Worm (Caenorhabditis elegans) whole organism, mixed stage, embryonic: ENCODE results near the gene srh-109.
A peak's percentile ranks its signal among the peaks of the same experiment; 100 is the strongest.
"Not testable (repeated sequence)": the region's sequence is repeated elsewhere in the genome, so short reads cannot be mapped to it uniquely, and the experiment has no call there.

Experiments
- M03D4.4 ChIP-seq: sonication (generic microtip); optimal IDR thresholded peaks from 2 replicates; lab custom pipeline; 2017; ENCODE audit warnings: mild to moderate bottlenecking, missing genetic modification characterization, missing compliant biosample characterization
- bed-3 ChIP-seq: fragments of 200-800 bp; sonication (Bioruptor generic); optimal IDR thresholded peaks from 3 replicates; lab custom pipeline; 2018; ENCODE audit warnings: mild to moderate bottlenecking, missing genetic modification characterization, moderate library complexity, missing compliant biosample characterization
- blmp-1 ChIP-seq: fragments of 150-350 bp; optimal IDR thresholded peaks from 2 replicates; lab custom pipeline; 2014; ENCODE audit warnings: missing biosample characterization, missing genetic modification characterization
- ceh-39 ChIP-seq: fragments of 150-350 bp; optimal IDR thresholded peaks from 2 replicates; lab custom pipeline; 2014; ENCODE audit warnings: missing biosample characterization, missing genetic modification characterization
- ceh-43 ChIP-seq: fragments of 200-800 bp; sonication (Bioruptor generic); optimal IDR thresholded peaks from 2 replicates; lab custom pipeline; 2018; ENCODE audit warnings: mild to moderate bottlenecking, missing genetic modification characterization, moderate library complexity, missing compliant biosample characterization
- ceh-83 ChIP-seq: fragments of 200-800 bp; sonication (Bioruptor generic); optimal IDR thresholded peaks from 2 replicates; lab custom pipeline; 2018; ENCODE audit warnings: mild to moderate bottlenecking, missing genetic modification characterization, missing compliant biosample characterization
- ces-1 ChIP-seq: fragments of 150-350 bp; optimal IDR thresholded peaks from 2 replicates; lab custom pipeline; 2014; ENCODE audit warnings: missing biosample characterization, missing genetic modification reagents, missing genetic modification characterization
- cnd-1 ChIP-seq: fragments of 200-800 bp; sonication (Bioruptor generic); optimal IDR thresholded peaks from 2 replicates; lab custom pipeline; 2018; ENCODE audit warnings: mild to moderate bottlenecking, missing genetic modification characterization, missing compliant biosample characterization
- drap-1 ChIP-seq: fragments of 200-800 bp; sonication (Bioruptor generic); optimal IDR thresholded peaks from 3 replicates; lab custom pipeline; 2018; ENCODE audit warnings: mild to moderate bottlenecking, missing genetic modification characterization, missing compliant biosample characterization
- elt-1 ChIP-seq: sonication (generic microtip); optimal IDR thresholded peaks from 2 replicates; lab custom pipeline; 2017; ENCODE audit warnings: missing genetic modification characterization, mild to moderate bottlenecking, missing compliant biosample characterization, antibody characterized with exemption, moderate library complexity, borderline replicate concordance; ENCODE audit not compliant: insufficient read depth
- elt-3 ChIP-seq: fragments of 150-350 bp; optimal IDR thresholded peaks from 2 replicates; lab custom pipeline; 2014; ENCODE audit warnings: missing biosample characterization, missing genetic modification characterization
- ham-2 ChIP-seq: fragments of 200-800 bp; sonication (Bioruptor generic); optimal IDR thresholded peaks from 2 replicates; lab custom pipeline; 2018; ENCODE audit warnings: mild to moderate bottlenecking, missing genetic modification characterization, missing compliant biosample characterization
- hlh-1 ChIP-seq: fragments of 150-350 bp; optimal IDR thresholded peaks from 2 replicates; lab custom pipeline; 2014; ENCODE audit warnings: missing biosample characterization, missing genetic modification reagents, missing genetic modification characterization
- lin-13 ChIP-seq: fragments of 150-350 bp; optimal IDR thresholded peaks from 2 replicates; lab custom pipeline; 2014; ENCODE audit warnings: missing biosample characterization, missing genetic modification characterization
- lin-32 ChIP-seq: fragments of 200-800 bp; sonication (Bioruptor generic); optimal IDR thresholded peaks from 2 replicates; lab custom pipeline; 2018; ENCODE audit warnings: mild to moderate bottlenecking, missing genetic modification characterization, missing compliant biosample characterization
- lsy-2 ChIP-seq: fragments of 150-350 bp; optimal IDR thresholded peaks from 2 replicates; lab custom pipeline; 2014; ENCODE audit warnings: missing biosample characterization, missing genetic modification characterization
- mab-5 ChIP-seq: fragments of 150-350 bp; optimal IDR thresholded peaks from 2 replicates; lab custom pipeline; 2014; ENCODE audit warnings: missing biosample characterization, missing genetic modification characterization
- mep-1 ChIP-seq: fragments of 150-350 bp; optimal IDR thresholded peaks from 2 replicates; lab custom pipeline; 2017; ENCODE audit warnings: missing biosample characterization, missing genetic modification reagents, missing genetic modification characterization, inconsistent platforms
- mls-2 ChIP-seq: sonication (generic microtip); optimal IDR thresholded peaks from 2 replicates; lab custom pipeline; 2016; ENCODE audit warnings: mild to moderate bottlenecking, missing genetic modification characterization, moderate library complexity, missing compliant biosample characterization
- nhr-12 ChIP-seq: fragments of 150-350 bp; optimal IDR thresholded peaks from 2 replicates; lab custom pipeline; 2014; ENCODE audit warnings: missing biosample characterization, missing genetic modification characterization
- nhr-2 ChIP-seq: fragments of 150-350 bp; optimal IDR thresholded peaks from 2 replicates; lab custom pipeline; 2014; ENCODE audit warnings: missing biosample characterization, missing genetic modification characterization
- nhr-237 ChIP-seq: fragments of 150-350 bp; optimal IDR thresholded peaks from 2 replicates; lab custom pipeline; 2014; ENCODE audit warnings: missing biosample characterization, missing genetic modification characterization
- nhr-28 ChIP-seq: fragments of 150-350 bp; optimal IDR thresholded peaks from 2 replicates; lab custom pipeline; 2014; ENCODE audit warnings: missing biosample characterization, missing genetic modification characterization
- nhr-76 ChIP-seq: sonication (generic microtip); optimal IDR thresholded peaks from 2 replicates; lab custom pipeline; 2017; ENCODE audit warnings: missing biosample characterization, missing genetic modification characterization
- pha-4 ChIP-seq: fragments of 150-350 bp; optimal IDR thresholded peaks from 2 replicates; lab custom pipeline; 2018; ENCODE audit warnings: missing biosample characterization, missing genetic modification reagents, missing genetic modification characterization
- sem-2 ChIP-seq: fragments of 200-800 bp; sonication (Bioruptor generic); optimal IDR thresholded peaks from 2 replicates; lab custom pipeline; 2018; ENCODE audit warnings: mild to moderate bottlenecking, missing genetic modification characterization, missing compliant biosample characterization
- sptf-1 ChIP-seq: sonication (generic microtip); optimal IDR thresholded peaks from 2 replicates; lab custom pipeline; 2017; ENCODE audit warnings: mild to moderate bottlenecking, missing genetic modification characterization, moderate library complexity, missing compliant biosample characterization
- unc-120 ChIP-seq: sonication (generic microtip); optimal IDR thresholded peaks from 2 replicates; lab custom pipeline; 2017; ENCODE audit warnings: missing genetic modification characterization, missing compliant biosample characterization; ENCODE audit not compliant: poor library complexity, severe bottlenecking
- unc-39 ChIP-seq: fragments of 150-350 bp; optimal IDR thresholded peaks from 2 replicates; lab custom pipeline; 2014; ENCODE audit warnings: missing biosample characterization, missing genetic modification characterization
- unc-62 ChIP-seq: fragments of 150-350 bp; optimal IDR thresholded peaks from 2 replicates; lab custom pipeline; 2014; ENCODE audit warnings: missing biosample characterization, missing genetic modification reagents, missing genetic modification characterization
- zip-8 ChIP-seq: fragments of 150-350 bp; optimal IDR thresholded peaks from 2 replicates; lab custom pipeline; 2014; ENCODE audit warnings: missing biosample characterization, missing genetic modification characterization
- ztf-11 ChIP-seq: fragments of 150-350 bp; optimal IDR thresholded peaks from 2 replicates; lab custom pipeline; 2014; ENCODE audit warnings: missing biosample characterization, missing genetic modification characterization

Gene srh-109

ce11 chrV:17220345-17220744 is at the start of gene srh-109:
Gene srh-109, minus strand, starts transcription at chrV:17220445.
- TF ChIP-seq zip-8, result peak; percentile 58
- no peak for TF ChIP-seq unc-39
- TF ChIP-seq mep-1 (tag; lab: Kevin White, UChicago), result no peak
- no peak for TF ChIP-seq elt-3 (tag; lab: Kevin White, UChicago)

- not testable (repeated sequence) for TF ChIP-seq elt-1, ces-1, lin-13
These were observed 44.6 kb upstream of the srh-109 start, which contains the start of gene K10G4.3 for ce11 chrV:17264855-17265254. Gene K10G4.3, minus strand, starts transcription at chrV:17264955.

DNA sequence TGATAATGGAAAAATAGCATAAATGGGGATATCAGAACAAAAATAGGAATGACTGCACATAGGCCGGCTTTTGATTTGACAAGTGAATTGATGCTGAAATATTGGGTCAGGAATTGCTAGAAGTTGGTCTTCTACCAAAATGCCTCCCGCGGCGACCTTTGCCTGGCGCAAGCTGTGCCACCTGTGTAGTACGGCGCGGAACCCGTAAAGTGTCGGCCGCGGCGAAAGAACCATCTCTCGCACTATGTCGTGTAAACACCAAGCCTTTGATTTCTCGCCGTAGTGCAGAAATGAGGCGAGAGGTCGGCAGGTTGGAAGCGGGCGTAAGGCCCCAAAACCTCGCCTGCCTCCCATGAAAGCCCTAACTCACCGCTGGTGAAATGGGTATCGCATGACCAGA is 41.1 kb upstream of the srh-109 start:
- TF ChIP-seq M03D4.4 (tag; lab: Kevin White, UChicago), result no peak
- TF ChIP-seq nhr-12 (tag; lab: Kevin White, UChicago), result no peak
- TF ChIP-seq ham-2 (GFP tag; lab: Kevin White, UChicago), result no peak
- no peak for TF ChIP-seq mab-5 (tag; lab: Kevin White, UChicago)
- TF ChIP-seq unc-120, result no peak

DNA sequence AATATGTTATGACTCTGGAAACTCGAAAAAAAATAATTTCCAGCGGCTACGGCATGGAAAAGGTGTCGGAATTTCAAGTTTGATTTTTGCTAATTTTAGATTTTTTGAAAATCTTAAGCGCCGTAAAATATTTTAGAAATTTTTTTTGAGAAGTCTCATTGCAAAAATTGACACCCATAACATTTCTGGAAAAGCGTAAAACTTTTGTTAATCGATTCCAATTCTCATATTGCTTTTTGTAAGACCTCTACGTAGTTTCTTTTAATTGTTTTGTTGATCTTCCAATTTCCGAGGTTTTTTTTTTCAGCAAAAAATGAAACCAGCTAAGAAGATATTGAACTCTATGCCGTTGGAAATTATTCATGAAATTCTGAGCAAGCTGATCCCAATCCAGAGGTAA is 38.6 kb upstream of the srh-109 start, which contains the start of gene fbxa-85:
fbxa-85 (plus strand) TSS at position 301 of the 400 bp plus-strand sequence.
- TF ChIP-seq mep-1 (tag; lab: Kevin White, UChicago) (no peak), sem-2 (GFP tag; lab: Kevin White, UChicago) (no peak), ceh-83 (GFP tag; lab: Kevin White, UChicago) (no peak), bed-3 (GFP tag; lab: Kevin White, UChicago) (no peak), nhr-2 (tag; lab: Kevin White, UChicago) (no peak), mab-5 (tag; lab: Kevin White, UChicago) (no peak), ztf-11 (tag; lab: Kevin White, UChicago) (no peak), drap-1 (GFP tag; lab: Kevin White, UChicago) (no peak), nhr-12 (tag; lab: Kevin White, UChicago) (no peak), unc-62 (GFP tag; lab: Kevin White, UChicago) (no peak), lin-13 (no peak), ham-2 (GFP tag; lab: Kevin White, UChicago) (no peak), elt-3 (tag; lab: Kevin White, UChicago) (no peak), lsy-2 (no peak), hlh-1 (tag; lab: Kevin White, UChicago) (no peak), nhr-237 (tag; lab: Kevin White, UChicago) (no peak), pha-4 (no peak), ceh-39 (tag; lab: Kevin White, UChicago) (no peak), mls-2 (tag; lab: Kevin White, UChicago) (no peak)

DNA sequence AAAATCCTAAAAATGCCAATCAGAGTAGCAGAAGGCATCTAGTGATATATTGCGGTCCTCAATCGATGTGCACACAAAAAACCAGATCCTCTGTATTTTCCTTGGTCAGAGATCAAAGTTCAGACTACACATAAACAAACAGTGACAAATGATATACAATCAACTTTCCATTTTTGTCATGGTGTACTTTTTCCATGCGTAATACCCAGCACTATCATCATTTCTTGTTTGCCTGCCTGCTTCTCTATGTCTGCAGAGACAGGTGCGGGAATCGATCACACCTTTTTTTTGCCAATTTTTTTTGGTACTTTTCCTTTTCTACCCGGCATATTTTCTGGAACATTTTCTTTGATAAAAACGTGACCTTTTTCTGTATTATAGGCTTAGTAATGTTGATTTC is 38.0 kb upstream of the srh-109 start:
- TF ChIP-seq elt-1 (no peak), ces-1 (no peak), sptf-1 (tag; lab: Kevin White, UChicago) (no peak), drap-1 (GFP tag; lab: Kevin White, UChicago) (no peak), nhr-2 (tag; lab: Kevin White, UChicago) (no peak), nhr-28 (no peak), M03D4.4 (tag; lab: Kevin White, UChicago) (no peak), ham-2 (GFP tag; lab: Kevin White, UChicago) (no peak), zip-8 (no peak), lin-32 (GFP tag; lab: Kevin White, UChicago) (no peak), ceh-83 (GFP tag; lab: Kevin White, UChicago) (no peak), unc-39 (no peak), nhr-76 (tag; lab: Kevin White, UChicago) (no peak), nhr-12 (tag; lab: Kevin White, UChicago) (no peak), mls-2 (tag; lab: Kevin White, UChicago) (no peak), blmp-1 (tag; lab: Kevin White, UChicago) (no peak), cnd-1 (tag; lab: Kevin White, UChicago) (no peak)

DNA sequence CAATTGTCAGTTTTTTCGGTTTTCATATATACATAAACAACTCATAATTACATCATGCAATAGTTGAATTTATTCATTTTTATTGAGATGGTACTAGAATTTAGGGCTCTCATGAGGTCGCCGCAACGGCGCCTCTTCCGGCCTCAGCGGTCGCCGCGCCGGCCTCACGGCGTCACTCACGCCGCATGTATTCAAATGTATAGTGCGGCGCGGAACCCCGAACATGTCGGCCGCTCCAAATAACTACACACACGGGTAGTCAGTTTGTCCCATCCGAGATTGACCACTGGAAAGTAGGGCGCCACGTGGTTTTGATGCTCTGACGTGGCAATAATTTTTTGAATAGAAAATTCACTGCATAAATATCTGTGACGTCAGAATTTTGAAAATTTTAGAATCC is 37.4 kb upstream of the srh-109 start:
- TF ChIP-seq elt-3 (tag; lab: Kevin White, UChicago) (no peak), zip-8 (no peak), nhr-76 (tag; lab: Kevin White, UChicago) (no peak), mls-2 (tag; lab: Kevin White, UChicago) (no peak), ceh-43 (GFP tag; lab: Kevin White, UChicago) (no peak), cnd-1 (tag; lab: Kevin White, UChicago) (no peak), lin-13 (no peak), ceh-39 (tag; lab: Kevin White, UChicago) (no peak), nhr-28 (no peak), elt-1 (no peak), mab-5 (tag; lab: Kevin White, UChicago) (no peak), sem-2 (GFP tag; lab: Kevin White, UChicago) (no peak), nhr-237 (tag; lab: Kevin White, UChicago) (no peak), nhr-2 (tag; lab: Kevin White, UChicago) (no peak), lsy-2 (no peak), mep-1 (tag; lab: Kevin White, UChicago) (no peak), nhr-12 (tag; lab: Kevin White, UChicago) (no peak)
